Worm (Caenorhabditis elegans) whole organism, late embryonic: ENCODE measurements around the gene nsun-1.

Experiments used
- C08G9.2 ChIP-seq: sonication (generic microtip); optimal IDR thresholded peaks from 2 replicates; lab custom pipeline; 2016; ENCODE audit warnings: mild to moderate bottlenecking, missing genetic modification characterization, moderate library complexity, missing compliant biosample characterization
- C38D4.7 ChIP-seq: fragments of 200-800 bp; sonication (Bioruptor generic); optimal IDR thresholded peaks from 2 replicates; lab custom pipeline; 2018; ENCODE audit warnings: mild to moderate bottlenecking, missing genetic modification characterization, moderate library complexity, missing compliant biosample characterization
- F13H6.1 ChIP-seq: sonication (generic microtip); optimal IDR thresholded peaks from 2 replicates; lab custom pipeline; 2016; ENCODE audit warnings: missing genetic modification characterization, missing compliant biosample characterization
- K02D7.2 ChIP-seq: sonication (generic microtip); optimal IDR thresholded peaks from 2 replicates; lab custom pipeline; 2017; ENCODE audit warnings: mild to moderate bottlenecking, missing genetic modification characterization, missing compliant biosample characterization
- ahr-1 ChIP-seq: sonication (generic microtip); optimal IDR thresholded peaks from 2 replicates; lab custom pipeline; 2016; ENCODE audit warnings: missing genetic modification characterization, missing compliant biosample characterization
- ceh-14 ChIP-seq: sonication (generic microtip); optimal IDR thresholded peaks from 2 replicates; lab custom pipeline; 2016; ENCODE audit warnings: missing genotype, missing genetic modification characterization, missing compliant biosample characterization
- ceh-19 ChIP-seq: fragments of 200-800 bp; sonication (Bioruptor generic); optimal IDR thresholded peaks from 2 replicates; lab custom pipeline; 2018; ENCODE audit warnings: mild to moderate bottlenecking, missing genetic modification characterization, missing compliant biosample characterization
- ceh-2 ChIP-seq: sonication (generic microtip); optimal IDR thresholded peaks from 2 replicates; lab custom pipeline; 2016; ENCODE audit warnings: missing genotype, missing genetic modification characterization, missing compliant biosample characterization
- ceh-22 ChIP-seq: sonication (generic microtip); optimal IDR thresholded peaks from 2 replicates; lab custom pipeline; 2017; ENCODE audit warnings: missing biosample characterization, missing genetic modification characterization
- ceh-34 ChIP-seq: sonication (generic microtip); optimal IDR thresholded peaks from 2 replicates; lab custom pipeline; 2016; ENCODE audit warnings: mild to moderate bottlenecking, missing genetic modification characterization, missing compliant biosample characterization
- ceh-45 ChIP-seq: fragments of 200-800 bp; sonication (Bioruptor generic); IDR thresholded peaks from 2 replicates; pipeline ENCODE4 v1.3.6; 2022; ENCODE audit warnings: missing genetic modification reagents, missing genetic modification characterization, missing compliant biosample characterization
- ceh-48 ChIP-seq: sonication (generic microtip); optimal IDR thresholded peaks from 2 replicates; lab custom pipeline; 2016; ENCODE audit warnings: missing genetic modification characterization, inconsistent platforms, missing compliant biosample characterization
- ceh-9 ChIP-seq: sonication (generic microtip); optimal IDR thresholded peaks from 2 replicates; lab custom pipeline; 2016; ENCODE audit warnings: mild to moderate bottlenecking, missing genetic modification characterization, inconsistent platforms, missing compliant biosample characterization
- che-1 ChIP-seq: sonication (generic microtip); optimal IDR thresholded peaks from 2 replicates; lab custom pipeline; 2016; ENCODE audit warnings: mild to moderate bottlenecking, missing genetic modification characterization, missing compliant biosample characterization
- dmd-4 ChIP-seq: sonication (generic microtip); optimal IDR thresholded peaks from 2 replicates; lab custom pipeline; 2016; ENCODE audit warnings: borderline replicate concordance, missing genetic modification characterization, missing compliant biosample characterization
- dve-1 ChIP-seq: sonication (generic microtip); optimal IDR thresholded peaks from 2 replicates; lab custom pipeline; 2017; ENCODE audit warnings: antibody characterized with exemption, mild to moderate bottlenecking, missing genetic modification characterization, missing compliant biosample characterization
- elt-4 ChIP-seq: sonication (generic microtip); optimal IDR thresholded peaks from 2 replicates; lab custom pipeline; 2016; ENCODE audit warnings: missing genetic modification characterization, missing compliant biosample characterization
- ets-4 ChIP-seq: sonication (generic microtip); optimal IDR thresholded peaks from 2 replicates; lab custom pipeline; 2016; ENCODE audit warnings: missing genetic modification characterization, missing compliant biosample characterization
- eyg-1 ChIP-seq: sonication (generic microtip); optimal IDR thresholded peaks from 2 replicates; lab custom pipeline; 2016; ENCODE audit warnings: missing genotype, missing genetic modification characterization, missing compliant biosample characterization
- fax-1 ChIP-seq: sonication (generic microtip); optimal IDR thresholded peaks from 2 replicates; lab custom pipeline; 2016; ENCODE audit warnings: missing genotype, missing genetic modification characterization, missing compliant biosample characterization
- fkh-6 ChIP-seq: sonication (generic microtip); optimal IDR thresholded peaks from 2 replicates; lab custom pipeline; 2016; ENCODE audit warnings: missing genetic modification characterization, missing compliant biosample characterization
- gmeb-2 ChIP-seq: sonication (generic microtip); optimal IDR thresholded peaks from 2 replicates; lab custom pipeline; 2016; ENCODE audit warnings: missing genetic modification characterization, inconsistent platforms, missing compliant biosample characterization
- hlh-30 ChIP-seq: sonication (generic microtip); optimal IDR thresholded peaks from 2 replicates; lab custom pipeline; 2017; ENCODE audit warnings: antibody characterized with exemption, missing genetic modification characterization, missing compliant biosample characterization; ENCODE audit not compliant: insufficient read depth
- hlh-8 ChIP-seq: sonication (generic microtip); optimal IDR thresholded peaks from 2 replicates; lab custom pipeline; 2016; ENCODE audit warnings: missing genotype, missing genetic modification characterization, missing compliant biosample characterization
- madf-2 ChIP-seq: sonication (generic microtip); optimal IDR thresholded peaks from 2 replicates; lab custom pipeline; 2017; ENCODE audit warnings: missing genetic modification characterization, missing compliant biosample characterization
- mec-3 ChIP-seq: sonication (generic microtip); optimal IDR thresholded peaks from 2 replicates; lab custom pipeline; 2016; ENCODE audit warnings: borderline replicate concordance, missing genetic modification characterization, missing compliant biosample characterization
- nfya-1 ChIP-seq: sonication (generic microtip); optimal IDR thresholded peaks from 2 replicates; lab custom pipeline; 2017; ENCODE audit warnings: missing genetic modification characterization, mild to moderate bottlenecking, missing compliant biosample characterization, antibody characterized with exemption, moderate library complexity
- nhr-11 ChIP-seq: fragments of 150-350 bp; optimal IDR thresholded peaks from 2 replicates; lab custom pipeline; 2014; ENCODE audit warnings: missing biosample characterization, missing genetic modification characterization
- nhr-232 ChIP-seq: sonication (generic microtip); optimal IDR thresholded peaks from 2 replicates; lab custom pipeline; 2016; ENCODE audit warnings: missing genetic modification characterization, missing compliant biosample characterization
- pag-3 ChIP-seq: sonication (generic microtip); optimal IDR thresholded peaks from 2 replicates; lab custom pipeline; 2016; ENCODE audit warnings: missing compliant biosample characterization, missing genetic modification characterization, borderline replicate concordance
- pat-9 ChIP-seq: fragments of 200-800 bp; sonication (Bioruptor generic); optimal IDR thresholded peaks from 2 replicates; lab custom pipeline; 2018; ENCODE audit warnings: mild to moderate bottlenecking, missing genetic modification characterization, moderate library complexity, missing compliant biosample characterization
- pax-1 ChIP-seq: fragments of 150-350 bp; optimal IDR thresholded peaks from 2 replicates; lab custom pipeline; 2014; ENCODE audit warnings: missing biosample characterization, missing genetic modification characterization
- pha-2 ChIP-seq: sonication (generic microtip); optimal IDR thresholded peaks from 2 replicates; lab custom pipeline; 2017; ENCODE audit warnings: mild to moderate bottlenecking, missing genetic modification characterization, missing compliant biosample characterization
- pqm-1 ChIP-seq: sonication (generic microtip); optimal IDR thresholded peaks from 2 replicates; lab custom pipeline; 2016; ENCODE audit warnings: missing genetic modification characterization, missing compliant biosample characterization
- ref-2 ChIP-seq: sonication (generic microtip); optimal IDR thresholded peaks from 2 replicates; lab custom pipeline; 2016; ENCODE audit warnings: missing genetic modification characterization, missing compliant biosample characterization
- rnt-1 ChIP-seq: sonication (generic microtip); optimal IDR thresholded peaks from 2 replicates; lab custom pipeline; 2016; ENCODE audit warnings: missing genetic modification characterization, missing compliant biosample characterization
- sdc-2 ChIP-seq: sonication (generic microtip); optimal IDR thresholded peaks from 2 replicates; lab custom pipeline; 2016; ENCODE audit warnings: missing genotype, missing genetic modification characterization, missing compliant biosample characterization
- sox-2 ChIP-seq: fragments of 200-800 bp; sonication (Bioruptor generic); IDR thresholded peaks from 2 replicates; pipeline ENCODE4 v1.3.6; 2022; ENCODE audit warnings: missing genetic modification reagents, missing genetic modification characterization, missing compliant biosample characterization
- sox-4 ChIP-seq: sonication (generic microtip); optimal IDR thresholded peaks from 2 replicates; lab custom pipeline; 2017; ENCODE audit warnings: mild to moderate bottlenecking, missing genetic modification characterization, inconsistent platforms, missing compliant biosample characterization
- tbx-2 ChIP-seq: sonication (generic microtip); optimal IDR thresholded peaks from 2 replicates; lab custom pipeline; 2016; ENCODE audit warnings: missing genetic modification characterization, missing compliant biosample characterization
- tbx-7 ChIP-seq: sonication (generic microtip); optimal IDR thresholded peaks from 2 replicates; lab custom pipeline; 2016; ENCODE audit warnings: missing genotype, missing genetic modification characterization, missing compliant biosample characterization
- unc-3 ChIP-seq, 2 experiments: fragments of 200-800 bp in 1 of 2; sonication (Bioruptor generic) in 1 of 2; sonication (generic microtip) in 1 of 2; conservative IDR thresholded peaks in 1 of 2; optimal IDR thresholded peaks in 1 of 2; 2 replicates each; pipeline versions ENCODE4 v1.3.6 to Lab custom; 2016 to 2022; ENCODE audit warnings: missing compliant biosample characterization in 2 of 2, missing genetic modification characterization in 2 of 2, missing genetic modification reagents in 1 of 2
- unc-42 ChIP-seq: sonication (generic microtip); optimal IDR thresholded peaks from 2 replicates; lab custom pipeline; 2016; ENCODE audit warnings: missing genotype, missing genetic modification characterization, missing compliant biosample characterization
- unc-86 ChIP-seq: sonication (generic microtip); optimal IDR thresholded peaks from 2 replicates; lab custom pipeline; 2016; ENCODE audit warnings: missing genetic modification characterization, missing compliant biosample characterization
- ztf-16 ChIP-seq: sonication (generic microtip); optimal IDR thresholded peaks from 2 replicates; lab custom pipeline; 2017; ENCODE audit warnings: missing genetic modification characterization, missing compliant biosample characterization

The nsun-1 gene

DNA sequence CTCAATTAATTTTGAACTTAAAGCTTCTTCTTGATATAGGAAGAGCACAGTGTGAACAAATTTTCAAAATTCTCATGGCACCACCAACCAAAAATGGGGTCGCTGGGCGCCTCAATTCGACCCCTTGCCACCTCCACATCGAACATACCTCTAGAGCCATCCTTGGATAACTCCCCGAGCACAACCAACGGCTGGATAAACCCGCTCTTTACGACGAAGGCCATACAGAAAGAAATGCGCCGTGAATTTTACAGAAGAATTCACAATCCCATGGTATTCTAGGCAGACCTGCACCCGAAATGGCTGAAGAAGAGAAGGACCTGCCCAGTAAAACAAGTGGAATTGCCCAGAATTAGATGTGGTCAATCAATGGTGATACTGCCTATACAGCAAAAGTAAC is 26.9 kb upstream of the nsun-1 start:
- TF ChIP-seq ceh-14 (no peak), eyg-1 (no peak), madf-2 (tag; lab: Kevin White, UChicago) (no peak), ceh-22 (tag; lab: Kevin White, UChicago) (no peak), K02D7.2 (tag; lab: Kevin White, UChicago) (no peak), fax-1 (tag; lab: Kevin White, UChicago) (no peak), sox-4 (tag; lab: Kevin White, UChicago) (no peak), tbx-7 (tag; lab: Kevin White, UChicago) (no peak), C08G9.2 (tag; lab: Kevin White, UChicago) (no peak), pqm-1 (tag; lab: Kevin White, UChicago) (no peak), ceh-9 (tag; lab: Kevin White, UChicago) (no peak), ztf-16 (tag; lab: Kevin White, UChicago) (no peak), hlh-8 (tag; lab: Kevin White, UChicago) (no peak), elt-4 (tag; lab: Kevin White, UChicago) (no peak), C38D4.7 (GFP tag; lab: Kevin White, UChicago) (no peak), unc-42 (tag; lab: Kevin White, UChicago) (no peak), ref-2 (tag; lab: Kevin White, UChicago) (no peak), pax-1 (tag; lab: Kevin White, UChicago) (no peak), ceh-34 (tag; lab: Kevin White, UChicago) (no peak)

DNA sequence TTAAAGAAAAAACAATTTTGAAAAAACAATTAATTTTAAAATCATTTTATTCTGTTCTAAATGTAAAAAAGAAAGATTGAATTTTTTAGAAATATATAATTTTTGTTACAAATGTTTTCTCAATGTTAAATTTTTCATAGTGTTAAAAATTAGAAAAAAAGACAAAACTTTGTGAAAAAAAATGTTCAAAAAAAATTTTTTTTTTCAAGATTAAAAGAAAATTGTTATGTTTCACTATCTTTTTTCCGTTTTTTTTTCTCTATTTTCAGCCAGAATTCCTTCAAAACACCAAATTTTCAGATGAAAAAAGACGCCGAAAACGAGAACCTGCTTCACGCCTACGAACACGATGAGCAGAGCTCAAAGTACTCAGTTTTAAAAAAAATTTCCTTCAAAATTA is 19.4 kb upstream of the nsun-1 start, which contains the start of gene sms-5:
TSS of gene sms-5 (plus strand) at position 301 of the 400 bp plus-strand sequence.
- TF ChIP-seq sox-4 (tag; lab: Kevin White, UChicago) (no peak), pag-3 (tag; lab: Kevin White, UChicago) (no peak), ahr-1 (no peak), nhr-232 (tag; lab: Kevin White, UChicago) (no peak), dve-1 (tag; lab: Kevin White, UChicago) (no peak), pat-9 (tag; lab: Kevin White, UChicago) (no peak)

DNA sequence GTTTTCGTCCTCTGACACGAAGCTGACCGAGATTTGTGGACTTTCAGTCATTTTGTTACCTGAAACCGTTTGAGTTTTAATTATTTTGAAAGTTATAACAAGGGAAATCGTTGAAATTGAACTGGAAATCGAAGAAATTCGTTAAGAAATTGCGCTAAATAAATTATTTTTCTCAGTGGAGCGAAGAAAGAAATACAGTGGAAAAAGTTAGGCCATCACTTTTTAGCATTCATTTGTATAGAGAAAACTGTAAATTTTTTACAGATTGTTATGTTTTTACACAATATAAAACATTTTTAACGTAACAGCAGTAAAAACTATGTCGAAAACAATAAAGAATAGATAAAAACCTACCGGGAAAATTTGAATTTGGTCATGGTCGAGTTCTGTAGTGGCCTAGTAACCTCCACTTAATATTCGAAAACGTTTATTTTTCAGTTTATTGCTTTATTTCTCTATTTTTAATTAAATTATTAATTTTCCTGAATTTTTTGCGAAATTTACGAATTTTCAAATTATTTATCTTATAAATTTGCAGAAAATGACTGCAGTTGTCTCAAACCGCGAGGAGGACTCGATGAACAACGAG is 8.7 kb upstream of the nsun-1 start, which contains the start of the genes gldi-1 and prp-21:
TSS of gene gldi-1 (minus strand) at position 51 of the 589 bp plus-strand sequence.
TSS of gene prp-21 (plus strand) at position 539 of the 589 bp plus-strand sequence.
- TF ChIP-seq pat-9 (tag; lab: Kevin White, UChicago) = no peak
- TF ChIP-seq tbx-7 (tag; lab: Kevin White, UChicago) = peak; percentile 40
- no peak for TF ChIP-seq ceh-19
- no peak for TF ChIP-seq madf-2 (tag; lab: Kevin White, UChicago)
- TF ChIP-seq pqm-1 (tag; lab: Kevin White, UChicago) = no peak
- TF ChIP-seq sox-2 (GFP tag; lab: Robert Waterston, UW) = no peak
- TF ChIP-seq hlh-30 (tag; lab: Kevin White, UChicago) = no peak
- TF ChIP-seq tbx-2 (tag; lab: Kevin White, UChicago) = peak; percentile 38
- peak; percentile 63 for TF ChIP-seq ets-4 (tag; lab: Kevin White, UChicago)
- TF ChIP-seq sox-4 (tag; lab: Kevin White, UChicago) = no peak
- no peak for TF ChIP-seq unc-86 (tag; lab: Kevin White, UChicago)
- no peak for TF ChIP-seq ref-2 (tag; lab: Kevin White, UChicago)
- no peak for TF ChIP-seq fkh-6 (tag; lab: Kevin White, UChicago)
- TF ChIP-seq unc-42 (tag; lab: Kevin White, UChicago) = peak; percentile 99
- TF ChIP-seq hlh-8 (tag; lab: Kevin White, UChicago) = peak; percentile 57
- TF ChIP-seq ceh-2 (tag; lab: Kevin White, UChicago) = peak; percentile 66
- no peak for TF ChIP-seq mec-3 (tag; lab: Kevin White, UChicago)
- TF ChIP-seq pha-2 (tag; lab: Kevin White, UChicago) = no peak
- no peak for TF ChIP-seq ceh-48
- TF ChIP-seq ceh-34 (tag; lab: Kevin White, UChicago) = no peak
- TF ChIP-seq pag-3 (tag; lab: Kevin White, UChicago) = no peak
- no peak for TF ChIP-seq F13H6.1 (tag; lab: Kevin White, UChicago)
- TF ChIP-seq ahr-1 = no peak
- TF ChIP-seq ztf-16 (tag; lab: Kevin White, UChicago) = no peak
- TF ChIP-seq C08G9.2 (tag; lab: Kevin White, UChicago) = peak; percentile 36
- no peak for TF ChIP-seq unc-3 (GFP tag; conservative IDR thresholded peaks at IDR 0.05; lab: Robert Waterston, UW)
- TF ChIP-seq unc-3 (tag; optimal IDR thresholded peaks at IDR 0.05; lab: Kevin White, UChicago) = no peak
- TF ChIP-seq sdc-2 (tag; lab: Kevin White, UChicago) = no peak
- TF ChIP-seq fax-1 (tag; lab: Kevin White, UChicago) = no peak
- TF ChIP-seq che-1 (tag; lab: Kevin White, UChicago) = no peak
- no peak for TF ChIP-seq rnt-1 (tag; lab: Kevin White, UChicago)
- no peak for TF ChIP-seq ceh-45 (GFP tag; lab: Robert Waterston, UW)
- no peak for TF ChIP-seq elt-4 (tag; lab: Kevin White, UChicago)
- no peak for TF ChIP-seq nhr-11 (tag; lab: Kevin White, UChicago)
- TF ChIP-seq nfya-1 (tag; lab: Kevin White, UChicago) = no peak
- TF ChIP-seq dmd-4 (tag; lab: Kevin White, UChicago) = no peak
- TF ChIP-seq gmeb-2 (tag; lab: Kevin White, UChicago) = no peak
